Fruit fly (Drosophila melanogaster) whole organism, pupa: ENCODE results near the gene Als2.

Experiments used
- CG10348 ChIP-seq: fragments of 200-800 bp; sonication (Bioruptor generic); IDR thresholded peaks from 2 replicates; pipeline ENCODE4 v1.3.6; 2022; ENCODE audit warnings: missing biosample characterization, missing genetic modification characterization
- CG12605 ChIP-seq: fragments of 200-800 bp; sonication (Bioruptor generic); IDR thresholded peaks from 2 replicates; pipeline ENCODE4 v1.3.6; 2022; ENCODE audit warnings: missing biosample characterization, missing genetic modification characterization
- CG13204 ChIP-seq: fragments of 200-800 bp; sonication (Bioruptor generic); optimal IDR thresholded peaks from 2 replicates; lab custom pipeline; 2018; ENCODE audit warnings: missing biosample characterization, mild to moderate bottlenecking, missing genetic modification characterization, moderate library complexity
- CG14655 ChIP-seq: fragments of 200-800 bp; sonication (Bioruptor generic); optimal IDR thresholded peaks from 3 replicates; lab custom pipeline; 2017; ENCODE audit warnings: mild to moderate bottlenecking, missing biosample characterization, missing genetic modification reagents, missing genetic modification characterization
- CG15710 ChIP-seq: fragments of 200-800 bp; sonication (Bioruptor generic); optimal IDR thresholded peaks from 2 replicates; lab custom pipeline; 2018; ENCODE audit warnings: missing biosample characterization, mild to moderate bottlenecking, missing genetic modification characterization, moderate library complexity
- CG17806 ChIP-seq: fragments of 200-800 bp; sonication (Bioruptor generic); optimal IDR thresholded peaks from 2 replicates; lab custom pipeline; 2018; ENCODE audit warnings: missing biosample characterization, mild to moderate bottlenecking, missing genetic modification characterization, moderate library complexity
- CG32121 ChIP-seq: fragments of 200-800 bp; sonication (Bioruptor generic); IDR thresholded peaks from 2 replicates; pipeline ENCODE4 v1.3.6; 2022; ENCODE audit warnings: missing biosample characterization, missing genetic modification characterization
- CG34367 ChIP-seq: fragments of 200-800 bp; sonication (Bioruptor generic); optimal IDR thresholded peaks from 2 replicates; lab custom pipeline; 2018; ENCODE audit warnings: missing biosample characterization, mild to moderate bottlenecking, missing genetic modification characterization
- CG4496 ChIP-seq: fragments of 200-800 bp; sonication (Bioruptor generic); IDR thresholded peaks from 3 replicates; pipeline ENCODE4 v1.3.6; 2022; ENCODE audit warnings: missing biosample characterization, missing genetic modification characterization
- CG8159 ChIP-seq: fragments of 200-800 bp; sonication (Bioruptor generic); optimal IDR thresholded peaks from 3 replicates; lab custom pipeline; 2018; ENCODE audit warnings: missing biosample characterization, mild to moderate bottlenecking, missing genetic modification characterization, moderate library complexity
- CG8301 ChIP-seq: fragments of 200-800 bp; sonication (Bioruptor generic); optimal IDR thresholded peaks from 2 replicates; lab custom pipeline; 2018; ENCODE audit warnings: missing biosample characterization, mild to moderate bottlenecking, missing genetic modification characterization
- CG9948 ChIP-seq: fragments of 200-800 bp; sonication (Bioruptor generic); optimal IDR thresholded peaks from 2 replicates; lab custom pipeline; 2018; ENCODE audit warnings: missing biosample characterization, mild to moderate bottlenecking, missing genetic modification characterization, moderate library complexity
- D1 ChIP-seq: fragments of 200-800 bp; sonication (Bioruptor generic); optimal IDR thresholded peaks from 2 replicates; lab custom pipeline; 2018; ENCODE audit warnings: missing biosample characterization, mild to moderate bottlenecking, missing genetic modification characterization, moderate library complexity
- EcR ChIP-seq: fragments of 200-800 bp; sonication (Bioruptor generic); optimal IDR thresholded peaks from 3 replicates; lab custom pipeline; 2019; ENCODE audit warnings: missing biosample characterization, missing genetic modification characterization, mild to moderate bottlenecking, moderate library complexity, missing genetic modification reagents
- Ets98B ChIP-seq: fragments of 200-800 bp; sonication (Bioruptor generic); IDR thresholded peaks from 2 replicates; pipeline ENCODE4 v1.3.6; 2022; ENCODE audit warnings: missing biosample characterization, missing genetic modification characterization
- Pif1A ChIP-seq: fragments of 200-800 bp; sonication (Bioruptor generic); optimal IDR thresholded peaks from 3 replicates; lab custom pipeline; 2016; ENCODE audit warnings: missing biosample characterization, missing genetic modification characterization
- Pif1B ChIP-seq: fragments of 200-800 bp; sonication (Bioruptor generic); optimal IDR thresholded peaks from 3 replicates; lab custom pipeline; 2016; ENCODE audit warnings: missing biosample characterization, missing genetic modification characterization
- Snoo ChIP-seq: fragments of 200-800 bp; sonication (Bioruptor generic); optimal IDR thresholded peaks from 3 replicates; lab custom pipeline; 2017; ENCODE audit warnings: missing biosample characterization, mild to moderate bottlenecking, missing genetic modification characterization, inconsistent platforms
- fd96Ca ChIP-seq: fragments of 200-800 bp; sonication (Bioruptor generic); IDR thresholded peaks from 3 replicates; pipeline ENCODE4 v1.3.6; 2022; ENCODE audit warnings: missing biosample characterization, missing genetic modification characterization
- gl ChIP-seq: fragments of 200-800 bp; sonication (Bioruptor generic); optimal IDR thresholded peaks from 2 replicates; lab custom pipeline; 2018; ENCODE audit warnings: missing biosample characterization, mild to moderate bottlenecking, missing genetic modification characterization
- rn ChIP-seq: fragments of 200-800 bp; sonication (Bioruptor generic); IDR thresholded peaks from 2 replicates; pipeline ENCODE4 v1.3.6; 2022; ENCODE audit warnings: missing biosample characterization, missing genetic modification characterization

Gene Als2

dm6 chr3L:21679687-21680086 is at the start of gene Als2, which contains the start of gene CG11248:
Als2 (minus strand) TSS chr3L:21679755.
CG11248 (plus strand) TSS chr3L:21680050.
- TF ChIP-seq CG15710 (tag; lab: Kevin White, UChicago) (peak; percentile 73), fd96Ca (GFP tag; lab: Robert Waterston, UW) (no peak), D1 (tag; lab: Kevin White, UChicago) (no peak), CG34367 (tag; lab: Kevin White, UChicago) (peak; percentile 48), CG4496 (GFP tag; lab: Robert Waterston, UW) (peak; percentile 69; the same call in 2 of the 3 replicates), Pif1A (GFP tag; lab: Kevin White, UChicago) (no peak), Snoo (tag; lab: Kevin White, UChicago) (no peak), CG9948 (tag; lab: Kevin White, UChicago) (peak; percentile 67), CG10348 (GFP tag; lab: Robert Waterston, UW) (no peak), CG32121 (GFP tag; lab: Robert Waterston, UW) (peak; percentile 39; the same call in 1 of the 2 replicates), Pif1B (GFP tag; lab: Kevin White, UChicago) (no peak), gl (tag; lab: Kevin White, UChicago) (no peak), CG12605 (no peak), CG8301 (no peak), EcR (GFP tag; lab: Kevin White, UChicago) (no peak), rn (GFP tag; lab: Robert Waterston, UW) (0 out of 2 replicates have a peak, but pooled peaks have one; percentile 33), CG8159 (peak; percentile 75), Ets98B (peak; percentile 40; the same call in 1 of the 2 replicates), CG13204 (GFP tag; lab: Kevin White, UChicago) (no peak), CG17806 (tag; lab: Kevin White, UChicago) (no peak), CG14655 (GFP tag; lab: Kevin White, UChicago) (no peak)

- TF ChIP-seq Ets98B (peak; percentile 89), Snoo (tag; lab: Kevin White, UChicago) (peak; percentile 74), CG14655 (GFP tag; lab: Kevin White, UChicago) (peak; percentile 79), CG32121 (GFP tag; lab: Robert Waterston, UW) (peak; percentile 87), CG4496 (GFP tag; lab: Robert Waterston, UW) (peak; percentile 92), D1 (tag; lab: Kevin White, UChicago) (peak; percentile 63), EcR (GFP tag; lab: Kevin White, UChicago) (no peak), CG17806 (tag; lab: Kevin White, UChicago) (peak; percentile 78), CG9948 (tag; lab: Kevin White, UChicago) (peak; percentile 81), CG15710 (tag; lab: Kevin White, UChicago) (peak; percentile 81), CG12605 (peak; percentile 63; the same call in 1 of the 2 replicates), CG8159 (peak; percentile 75), CG8301 (peak; percentile 80), CG10348 (GFP tag; lab: Robert Waterston, UW) (peak; percentile 83), Pif1B (GFP tag; lab: Kevin White, UChicago) (peak; percentile 68), gl (tag; lab: Kevin White, UChicago) (peak; percentile 44), CG34367 (tag; lab: Kevin White, UChicago) (peak; percentile 77), rn (GFP tag; lab: Robert Waterston, UW) (peak; percentile 87), CG13204 (GFP tag; lab: Kevin White, UChicago) (no peak), fd96Ca (GFP tag; lab: Robert Waterston, UW) (peak; percentile 94), Pif1A (GFP tag; lab: Kevin White, UChicago) (peak; percentile 82)
- TF ChIP-seq, all 21 proteins: peak for 19
Measured at dm6 chr3L:21728616-21729047, 49.1 kb upstream of the Als2 start, which contains the start of the genes CG11247 and Polr2H. CG11247 (minus strand) TSS chr3L:21728806. Polr2H (plus strand) TSS chr3L:21728932.

- no peak for TF ChIP-seq CG15710 (tag; lab: Kevin White, UChicago)
- no peak for TF ChIP-seq CG32121 (GFP tag; lab: Robert Waterston, UW)
- TF ChIP-seq CG8301 = no peak
- TF ChIP-seq rn (GFP tag; lab: Robert Waterston, UW) = no peak
Measured at dm6 chr3L:21727728-21728124, 48.2 kb upstream of the Als2 start.

DNA sequence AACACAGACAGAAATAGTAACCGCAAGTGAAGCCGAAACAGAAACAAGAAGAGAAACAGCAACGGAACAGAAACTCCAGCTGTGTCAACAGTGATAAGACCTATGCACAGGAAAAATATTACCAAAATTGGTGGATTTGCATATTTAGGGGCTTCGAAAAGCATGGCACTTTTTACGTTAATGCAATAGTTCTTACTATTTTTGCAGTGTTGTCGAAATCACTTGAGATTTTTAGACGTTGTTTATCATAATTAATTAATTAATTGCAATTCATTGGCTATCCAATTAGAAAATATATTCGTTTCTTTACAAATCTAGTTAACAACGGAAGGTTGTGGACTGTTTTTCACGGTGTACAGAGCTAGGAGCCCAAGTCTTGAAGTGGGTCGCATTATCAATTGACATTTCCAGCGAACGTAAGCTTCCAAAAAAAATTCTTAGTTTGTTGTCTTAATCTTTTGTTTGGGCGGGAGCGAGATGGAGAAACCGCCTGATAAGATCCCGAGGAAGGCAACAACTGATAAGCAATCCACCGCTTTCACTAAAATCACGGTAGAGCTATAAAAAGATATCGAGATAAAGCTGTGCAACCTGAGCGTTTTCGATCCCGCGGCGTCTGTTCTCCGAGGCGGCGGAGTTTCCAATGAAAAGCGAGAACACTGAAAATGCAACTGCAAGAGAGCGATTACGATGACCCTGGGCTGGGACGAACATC is 47.6 kb upstream of the Als2 start:
- TF ChIP-seq CG8159 (no peak), CG15710 (tag; lab: Kevin White, UChicago) (no peak), gl (tag; lab: Kevin White, UChicago) (no peak)

- TF ChIP-seq CG9948 (tag; lab: Kevin White, UChicago) (peak; percentile 73), Pif1A (GFP tag; lab: Kevin White, UChicago) (peak; percentile 60), CG8301 (peak; percentile 27), CG34367 (tag; lab: Kevin White, UChicago) (peak; percentile 74), CG17806 (tag; lab: Kevin White, UChicago) (peak; percentile 79), gl (tag; lab: Kevin White, UChicago) (peak; percentile 36), CG15710 (tag; lab: Kevin White, UChicago) (peak; percentile 63), D1 (tag; lab: Kevin White, UChicago) (peak; percentile 12), CG4496 (GFP tag; lab: Robert Waterston, UW) (no peak), rn (GFP tag; lab: Robert Waterston, UW) (no peak), Ets98B (no peak), CG32121 (GFP tag; lab: Robert Waterston, UW) (no peak), CG14655 (GFP tag; lab: Kevin White, UChicago) (peak; percentile 72), CG12605 (no peak), fd96Ca (GFP tag; lab: Robert Waterston, UW) (no peak), CG13204 (GFP tag; lab: Kevin White, UChicago) (no peak), CG8159 (peak; percentile 79), Pif1B (GFP tag; lab: Kevin White, UChicago) (peak; percentile 65), Snoo (tag; lab: Kevin White, UChicago) (no peak), EcR (GFP tag; lab: Kevin White, UChicago) (no peak), CG10348 (GFP tag; lab: Robert Waterston, UW) (no peak)
- TF ChIP-seq, all 21 proteins: peak for 11
Measured at dm6 chr3L:21720869-21721268, 41.3 kb upstream of the Als2 start.
